Worm (Caenorhabditis elegans) whole organism, early embryonic: ENCODE results near the gene cyp-33B1.

Experiments
- B0310.2 ChIP-seq: sonication (generic microtip); optimal IDR thresholded peaks from 2 replicates; lab custom pipeline; 2016; ENCODE audit warnings: mild to moderate bottlenecking, missing genetic modification characterization, missing compliant biosample characterization
- F13C5.2 ChIP-seq: sonication (generic microtip); optimal IDR thresholded peaks from 2 replicates; lab custom pipeline; 2017; ENCODE audit warnings: mild to moderate bottlenecking, missing genetic modification characterization, inconsistent platforms, missing compliant biosample characterization
- aly-1 ChIP-seq: sonication (generic microtip); optimal IDR thresholded peaks from 2 replicates; lab custom pipeline; 2016; ENCODE audit warnings: missing genetic modification characterization, missing compliant biosample characterization
- ama-1 ChIP-seq: fragments of 150-350 bp; optimal IDR thresholded peaks from 2 replicates; lab custom pipeline; 2014
- ceh-13 ChIP-seq: fragments of 200-800 bp; sonication (Bioruptor generic); optimal IDR thresholded peaks from 2 replicates; lab custom pipeline; 2018; ENCODE audit warnings: mild to moderate bottlenecking, missing genetic modification characterization, missing compliant biosample characterization
- ceh-36 ChIP-seq: sonication (generic microtip); optimal IDR thresholded peaks from 2 replicates; lab custom pipeline; 2016; ENCODE audit warnings: missing genetic modification characterization, inconsistent platforms, missing compliant biosample characterization
- ets-7 ChIP-seq: sonication (generic microtip); optimal IDR thresholded peaks from 2 replicates; lab custom pipeline; 2016; ENCODE audit warnings: missing genotype, missing genetic modification characterization, missing compliant biosample characterization
- flt-1 ChIP-seq: fragments of 200-800 bp; sonication (Bioruptor generic); IDR thresholded peaks from 2 replicates; pipeline ENCODE4 v1.3.6; 2022; ENCODE audit warnings: missing genetic modification characterization, missing compliant biosample characterization
- hmbx-1 ChIP-seq: sonication (generic microtip); optimal IDR thresholded peaks from 2 replicates; lab custom pipeline; 2016; ENCODE audit warnings: mild to moderate bottlenecking, missing genetic modification characterization, missing compliant biosample characterization
- hmg-4 ChIP-seq: fragments of 200-800 bp; sonication (Bioruptor generic); optimal IDR thresholded peaks from 2 replicates; lab custom pipeline; 2018; ENCODE audit warnings: mild to moderate bottlenecking, missing genetic modification characterization, missing compliant biosample characterization
- hnd-1 ChIP-seq: sonication (generic microtip); optimal IDR thresholded peaks from 2 replicates; lab custom pipeline; 2016; ENCODE audit warnings: missing genetic modification characterization, missing compliant biosample characterization
- pes-1 ChIP-seq: fragments of 200-800 bp; sonication (Bioruptor generic); IDR thresholded peaks from 2 replicates; pipeline ENCODE4 v1.3.6; 2022; ENCODE audit warnings: missing genetic modification reagents, missing genetic modification characterization, missing compliant biosample characterization
- scrt-1 ChIP-seq: fragments of 200-800 bp; sonication (Bioruptor generic); IDR thresholded peaks from 2 replicates; pipeline ENCODE4 v1.3.6; 2022; ENCODE audit warnings: missing genetic modification characterization, missing compliant biosample characterization
- sea-1 ChIP-seq: fragments of 200-800 bp; sonication (Bioruptor generic); conservative IDR thresholded peaks from 2 replicates; pipeline ENCODE4 v1.3.6; 2022; ENCODE audit warnings: missing genetic modification characterization, missing compliant biosample characterization
- tbx-11 ChIP-seq: fragments of 200-800 bp; sonication (Bioruptor generic); IDR thresholded peaks from 2 replicates; pipeline ENCODE4 v1.3.6; 2022; ENCODE audit warnings: missing genetic modification characterization, missing compliant biosample characterization
- tbx-37 ChIP-seq: fragments of 200-800 bp; sonication (Bioruptor generic); conservative IDR thresholded peaks from 2 replicates; pipeline ENCODE4 v1.3.6; 2022; ENCODE audit warnings: missing genetic modification reagents, missing genetic modification characterization, missing compliant biosample characterization
- tra-4 ChIP-seq: sonication (generic microtip); optimal IDR thresholded peaks from 2 replicates; lab custom pipeline; 2017; ENCODE audit warnings: missing genetic modification characterization, missing compliant biosample characterization

cyp-33B1 gene

DNA sequence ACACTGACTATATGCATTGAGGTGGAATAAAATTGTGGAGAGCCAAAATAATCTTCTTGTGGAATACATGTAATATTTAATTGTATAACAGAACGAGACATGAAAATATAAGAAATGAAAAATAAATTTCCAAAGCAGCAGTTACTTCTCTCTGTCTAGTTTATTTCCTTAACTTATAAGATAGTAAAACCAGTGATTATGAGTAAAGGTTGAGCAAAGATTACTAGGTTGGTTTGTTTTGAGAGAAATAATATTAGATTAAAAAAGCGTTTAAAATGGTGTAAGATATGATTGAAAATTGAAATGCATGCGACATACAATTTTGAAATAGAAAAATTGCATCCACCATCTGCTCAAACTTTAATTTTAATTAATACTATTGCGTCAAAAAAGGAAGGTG lies 27.4 kb upstream of the cyp-33B1 start, which contains the start of gene srh-201:
srh-201 (minus strand) TSS at position 101 of the 400 bp plus-strand sequence.
- TF ChIP-seq tra-4 (tag; lab: Kevin White, UChicago) = no peak
- no peak for TF ChIP-seq hmbx-1 (tag; lab: Kevin White, UChicago)
- TF ChIP-seq tbx-11 (GFP tag; lab: Robert Waterston, UW) = no peak
- no peak for TF ChIP-seq B0310.2 (tag; lab: Kevin White, UChicago)
- no peak for TF ChIP-seq F13C5.2 (tag; lab: Kevin White, UChicago)
- no peak for TF ChIP-seq flt-1
- TF ChIP-seq hnd-1 (tag; lab: Kevin White, UChicago) = no peak

DNA sequence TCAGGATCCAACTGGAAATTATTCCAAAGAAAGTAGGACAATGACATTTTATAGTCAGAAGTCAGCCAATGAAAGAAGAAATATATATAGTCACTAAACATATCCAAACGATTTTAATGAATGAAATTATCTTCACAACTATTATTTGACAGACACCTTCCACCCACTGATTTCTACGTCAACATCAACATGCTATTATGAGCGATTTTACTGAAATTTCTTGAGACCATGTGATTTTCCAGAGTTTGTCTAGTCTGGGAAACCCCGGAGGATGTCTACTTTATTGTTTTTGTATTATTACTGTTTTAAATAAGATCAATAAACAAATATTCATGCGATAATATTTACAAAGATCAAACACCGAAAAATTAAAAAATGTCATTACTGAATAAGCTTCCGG lies 25.6 kb upstream of the cyp-33B1 start, which contains the start of gene srt-18:
srt-18 (minus strand) TSS at position 101 of the 400 bp plus-strand sequence.
- no peak for TF ChIP-seq hnd-1 (tag; lab: Kevin White, UChicago)
- no peak for TF ChIP-seq tra-4 (tag; lab: Kevin White, UChicago)
- TF ChIP-seq ceh-13 (GFP tag; lab: Kevin White, UChicago) = no peak
- no peak for TF ChIP-seq scrt-1 (GFP tag; lab: Robert Waterston, UW)
- TF ChIP-seq tbx-37 = no peak
- TF ChIP-seq hmg-4 (GFP tag; lab: Kevin White, UChicago) = no peak
- TF ChIP-seq B0310.2 (tag; lab: Kevin White, UChicago) = no peak
- TF ChIP-seq ets-7 (tag; lab: Kevin White, UChicago) = no peak
- TF ChIP-seq ceh-36 (tag; lab: Kevin White, UChicago) = no peak
- no peak for TF ChIP-seq F13C5.2 (tag; lab: Kevin White, UChicago)
- TF ChIP-seq hmbx-1 (tag; lab: Kevin White, UChicago) = no peak
- no peak for TF ChIP-seq flt-1
- TF ChIP-seq tbx-11 (GFP tag; lab: Robert Waterston, UW) = no peak
- TF ChIP-seq pes-1 (GFP tag; lab: Robert Waterston, UW) = no peak
- TF ChIP-seq sea-1 (GFP tag; lab: Robert Waterston, UW) = no peak
- TF ChIP-seq ama-1 (lab: Kevin White, UChicago) = no peak
- TF ChIP-seq aly-1 = no peak

DNA sequence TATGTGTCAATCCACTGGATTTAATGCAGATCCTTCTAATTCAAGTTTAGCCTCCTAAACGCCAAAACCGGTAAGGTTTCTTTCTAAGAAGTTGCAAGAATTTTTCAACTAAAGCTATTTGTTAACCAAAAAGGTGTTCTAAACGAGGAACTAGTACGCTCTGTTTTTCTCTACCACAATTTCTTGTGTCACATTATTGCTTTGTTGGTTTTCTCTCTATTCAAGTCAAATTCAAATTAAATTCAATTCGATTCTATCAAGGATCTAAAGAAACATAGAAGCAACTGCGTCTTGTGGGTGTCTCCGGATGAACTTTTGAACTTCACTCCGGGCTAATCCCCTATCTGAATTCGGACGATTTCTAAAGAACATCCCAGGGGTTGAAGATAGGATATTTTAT lies 24.7 kb upstream of the cyp-33B1 start, which contains the start of gene oac-40:
oac-40 (plus strand) TSS at position 301 of the 400 bp plus-strand sequence.
- TF ChIP-seq B0310.2 (tag; lab: Kevin White, UChicago) = no peak
- TF ChIP-seq tbx-37 = no peak
- TF ChIP-seq hmbx-1 (tag; lab: Kevin White, UChicago) = no peak
- TF ChIP-seq sea-1 (GFP tag; lab: Robert Waterston, UW) = no peak
- no peak for TF ChIP-seq tbx-11 (GFP tag; lab: Robert Waterston, UW)
- no peak for TF ChIP-seq ceh-13 (GFP tag; lab: Kevin White, UChicago)
- no peak for TF ChIP-seq ets-7 (tag; lab: Kevin White, UChicago)
- TF ChIP-seq scrt-1 (GFP tag; lab: Robert Waterston, UW) = no peak
- no peak for TF ChIP-seq aly-1
- no peak for TF ChIP-seq hmg-4 (GFP tag; lab: Kevin White, UChicago)
- TF ChIP-seq ceh-36 (tag; lab: Kevin White, UChicago) = no peak

DNA sequence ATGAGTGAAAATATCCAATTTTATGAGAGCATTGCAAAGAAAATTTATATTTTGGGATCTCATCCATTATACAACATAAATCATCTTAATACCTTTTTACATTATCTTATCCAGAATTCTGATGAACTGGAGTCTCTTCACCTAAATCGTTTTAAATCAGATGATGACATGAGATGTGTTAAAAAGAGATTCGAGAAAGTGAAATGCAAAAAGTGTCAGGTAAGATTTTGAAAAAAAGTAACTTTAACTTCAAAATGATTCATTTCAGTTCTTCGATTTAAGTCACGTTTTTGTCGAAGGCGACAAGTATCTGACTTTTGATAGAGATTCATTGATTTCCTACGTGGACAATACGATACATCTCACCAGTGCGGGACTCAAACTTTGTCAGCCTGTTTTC lies 22.3 kb upstream of the cyp-33B1 start:
- TF ChIP-seq sea-1 (GFP tag; lab: Robert Waterston, UW) = no peak
- no peak for TF ChIP-seq B0310.2 (tag; lab: Kevin White, UChicago)
- no peak for TF ChIP-seq F13C5.2 (tag; lab: Kevin White, UChicago)
- no peak for TF ChIP-seq ceh-36 (tag; lab: Kevin White, UChicago)

DNA sequence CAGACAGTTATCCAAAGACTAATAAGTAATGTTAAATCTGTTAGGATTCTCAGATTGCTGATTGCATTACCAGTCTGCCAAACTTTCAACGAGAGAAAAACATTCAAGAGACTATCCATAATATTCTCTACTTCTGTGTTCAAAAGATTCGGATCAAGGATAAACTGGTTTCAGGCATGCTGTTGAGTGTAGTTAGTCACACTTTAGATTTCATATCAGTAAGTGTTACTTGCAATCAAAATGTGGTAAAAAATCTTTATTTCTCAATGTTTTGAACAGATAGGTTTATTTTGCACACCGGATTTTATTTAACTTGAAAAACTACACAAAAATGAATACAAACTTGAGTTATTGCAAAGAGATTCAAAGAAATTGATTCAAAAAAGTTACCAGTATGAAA lies 19.1 kb upstream of the cyp-33B1 start, which contains the start of gene oac-41:
oac-41 (minus strand) TSS at position 101 of the 400 bp plus-strand sequence.
- TF ChIP-seq flt-1 (no peak), scrt-1 (GFP tag; lab: Robert Waterston, UW) (no peak), ceh-36 (tag; lab: Kevin White, UChicago) (no peak), sea-1 (GFP tag; lab: Robert Waterston, UW) (no peak), ets-7 (tag; lab: Kevin White, UChicago) (no peak), pes-1 (GFP tag; lab: Robert Waterston, UW) (no peak), hnd-1 (tag; lab: Kevin White, UChicago) (no peak), ama-1 (lab: Kevin White, UChicago) (no peak), hmbx-1 (tag; lab: Kevin White, UChicago) (no peak), B0310.2 (tag; lab: Kevin White, UChicago) (no peak), hmg-4 (GFP tag; lab: Kevin White, UChicago) (no peak), ceh-13 (GFP tag; lab: Kevin White, UChicago) (no peak), aly-1 (no peak), tbx-11 (GFP tag; lab: Robert Waterston, UW) (no peak), F13C5.2 (tag; lab: Kevin White, UChicago) (no peak)

DNA sequence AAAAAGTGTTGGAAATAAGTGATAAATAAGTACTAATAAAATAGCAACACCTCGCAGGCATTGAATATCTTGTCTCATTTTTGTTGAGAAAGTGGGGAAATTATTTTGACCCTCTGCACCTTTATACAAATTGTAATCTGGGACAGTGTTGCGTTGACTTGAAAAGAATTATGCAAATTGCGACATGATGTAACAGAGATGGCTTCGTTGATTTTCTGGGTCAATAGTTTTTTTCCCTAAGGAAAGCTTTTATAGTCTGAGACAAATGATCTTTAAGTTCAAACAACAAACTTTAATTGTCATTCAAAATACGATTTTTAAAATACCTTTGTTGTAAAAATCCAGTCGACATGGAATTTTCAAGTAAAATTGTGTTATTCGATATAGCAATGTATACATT lies 16.4 kb upstream of the cyp-33B1 start, which contains the start of gene bus-1:
bus-1 (minus strand) TSS at position 101 of the 400 bp plus-strand sequence.
- TF ChIP-seq scrt-1 (GFP tag; lab: Robert Waterston, UW) = no peak
- no peak for TF ChIP-seq hmg-4 (GFP tag; lab: Kevin White, UChicago)
- no peak for TF ChIP-seq ceh-36 (tag; lab: Kevin White, UChicago)
- TF ChIP-seq ceh-13 (GFP tag; lab: Kevin White, UChicago) = no peak
- TF ChIP-seq pes-1 (GFP tag; lab: Robert Waterston, UW) = no peak
- TF ChIP-seq ets-7 (tag; lab: Kevin White, UChicago) = no peak
- no peak for TF ChIP-seq flt-1
- TF ChIP-seq tra-4 (tag; lab: Kevin White, UChicago) = no peak
- no peak for TF ChIP-seq hnd-1 (tag; lab: Kevin White, UChicago)
- TF ChIP-seq tbx-37 = no peak
- TF ChIP-seq tbx-11 (GFP tag; lab: Robert Waterston, UW) = no peak
- TF ChIP-seq ama-1 (lab: Kevin White, UChicago) = no peak
- TF ChIP-seq sea-1 (GFP tag; lab: Robert Waterston, UW) = no peak
- TF ChIP-seq hmbx-1 (tag; lab: Kevin White, UChicago) = no peak
- no peak for TF ChIP-seq B0310.2 (tag; lab: Kevin White, UChicago)
- TF ChIP-seq F13C5.2 (tag; lab: Kevin White, UChicago) = no peak
- TF ChIP-seq aly-1 = no peak

DNA sequence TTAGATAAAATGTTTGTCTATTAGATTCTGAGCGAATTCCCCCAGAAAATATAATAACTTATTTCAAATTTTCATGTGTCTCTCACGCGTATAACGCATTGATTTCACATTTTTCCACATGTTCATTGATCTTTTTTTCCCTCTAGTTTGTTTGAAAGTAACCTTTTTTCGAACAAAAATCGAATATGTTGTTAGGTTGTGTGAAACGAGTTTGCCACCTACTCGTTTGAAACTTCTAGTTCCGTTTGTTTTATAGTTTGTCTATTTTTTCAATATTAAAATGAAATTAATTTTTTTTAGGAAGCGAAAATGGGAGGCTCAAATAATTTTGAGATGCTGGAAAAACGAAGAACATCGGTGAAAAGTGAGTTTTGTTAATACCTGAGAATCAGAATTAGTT lies 10.9 kb upstream of the cyp-33B1 start, which contains the start of gene C25E10.5:
C25E10.5 (plus strand) TSS at position 301 of the 400 bp plus-strand sequence.
- TF ChIP-seq tbx-11 (GFP tag; lab: Robert Waterston, UW) (no peak), ceh-36 (tag; lab: Kevin White, UChicago) (no peak), F13C5.2 (tag; lab: Kevin White, UChicago) (no peak), hmbx-1 (tag; lab: Kevin White, UChicago) (no peak), ama-1 (lab: Kevin White, UChicago) (no peak), aly-1 (no peak), tbx-37 (no peak), pes-1 (GFP tag; lab: Robert Waterston, UW) (no peak), ceh-13 (GFP tag; lab: Kevin White, UChicago) (no peak), ets-7 (tag; lab: Kevin White, UChicago) (no peak), hmg-4 (GFP tag; lab: Kevin White, UChicago) (no peak), tra-4 (tag; lab: Kevin White, UChicago) (no peak), scrt-1 (GFP tag; lab: Robert Waterston, UW) (no peak), flt-1 (no peak)
